Fruit fly (Drosophila melanogaster): ENCODE results near the gene Ilp3.
A peak's percentile ranks its signal among the peaks of the same experiment; 100 is the strongest.

Ilp3 gene

dm6 chr3L:9802020-9802419 lies at the start of gene Ilp3:
Gene Ilp3 (minus strand): TSS chr3L:9802120.
- no peak for TF ChIP-seq Clk (GFP tag; optimal IDR thresholded peaks at IDR 0.05)
- no peak for TF ChIP-seq tj (GFP tag; optimal IDR thresholded peaks at IDR 0.05)
- TF ChIP-seq Hr96 (GFP tag; optimal IDR thresholded peaks at IDR 0.05) = no peak
- TF ChIP-seq CG1620 (GFP tag; optimal IDR thresholded peaks at IDR 0.05) = no peak

dm6 chr3L:9851000-9851671 lies 49.2 kb upstream of the Ilp3 start:
- TF ChIP-seq Crg-1 (GFP tag; optimal IDR thresholded peaks at IDR 0.05) (no peak), ovo (GFP tag; optimal IDR thresholded peaks at IDR 0.05) (no peak), Clk (GFP tag; optimal IDR thresholded peaks at IDR 0.05) (no peak), pad (GFP tag; optimal IDR thresholded peaks at IDR 0.05) (no peak), Mnt (GFP tag; optimal IDR thresholded peaks at IDR 0.05) (no peak), CG12768 (GFP tag; optimal IDR thresholded peaks at IDR 0.05) (no peak), cnc (optimal IDR thresholded peaks at IDR 0.05) (no peak), CG7101 (tag; optimal IDR thresholded peaks at IDR 0.05) (no peak), CG5204 (GFP tag; optimal IDR thresholded peaks at IDR 0.05) (no peak)

dm6 chr3L:9850114-9850513 lies 48.2 kb upstream of the Ilp3 start:
- no peak for TF ChIP-seq CG33017 (tag; optimal IDR thresholded peaks at IDR 0.05)
- TF ChIP-seq cic (GFP tag; optimal IDR thresholded peaks at IDR 0.05) = no peak
- no peak for TF ChIP-seq CG7101 (tag; optimal IDR thresholded peaks at IDR 0.05)
- no peak for TF ChIP-seq pad (GFP tag; optimal IDR thresholded peaks at IDR 0.05)

dm6 chr3L:9848744-9849143 lies 46.8 kb upstream of the Ilp3 start:
- TF ChIP-seq CG14711 (tag; optimal IDR thresholded peaks at IDR 0.05) (no peak), tj (GFP tag; optimal IDR thresholded peaks at IDR 0.05) (peak; percentile 42)

- no peak for TF ChIP-seq CG5204 (GFP tag; optimal IDR thresholded peaks at IDR 0.05)
- no peak for TF ChIP-seq CG11617 (GFP tag; optimal IDR thresholded peaks at IDR 0.05)
- TF ChIP-seq Crg-1 (GFP tag; optimal IDR thresholded peaks at IDR 0.05) = no peak
- no peak for TF ChIP-seq CG12768 (GFP tag; optimal IDR thresholded peaks at IDR 0.05)
- TF ChIP-seq cic (GFP tag; optimal IDR thresholded peaks at IDR 0.05) = no peak
- no peak for TF ChIP-seq CG7045 (GFP tag; optimal IDR thresholded peaks at IDR 0.05)
- no peak for TF ChIP-seq bab1 (GFP tag; optimal IDR thresholded peaks at IDR 0.05)
- no peak for TF ChIP-seq CG1620 (GFP tag; optimal IDR thresholded peaks at IDR 0.05)
- peak; percentile 24 for TF ChIP-seq CG14711 (tag; optimal IDR thresholded peaks at IDR 0.05)
- TF ChIP-seq Clk (GFP tag; optimal IDR thresholded peaks at IDR 0.05) = no peak
- peak; percentile 87 for TF ChIP-seq tj (GFP tag; optimal IDR thresholded peaks at IDR 0.05)
- TF ChIP-seq pad (GFP tag; optimal IDR thresholded peaks at IDR 0.05) = no peak
- no peak for TF ChIP-seq CG33017 (tag; optimal IDR thresholded peaks at IDR 0.05)
- no peak for TF ChIP-seq Hr96 (GFP tag; optimal IDR thresholded peaks at IDR 0.05)
- TF ChIP-seq ovo (GFP tag; optimal IDR thresholded peaks at IDR 0.05) = no peak
- no peak for TF ChIP-seq CG7101 (tag; optimal IDR thresholded peaks at IDR 0.05)
- no peak for TF ChIP-seq cnc (optimal IDR thresholded peaks at IDR 0.05)
These were observed 45.6 kb upstream of the Ilp3 start for dm6 chr3L:9847420-9847977.

dm6 chr3L:9846577-9847342 lies 44.8 kb upstream of the Ilp3 start:
- TF ChIP-seq CG14711 (tag; optimal IDR thresholded peaks at IDR 0.05) (no peak), CG1620 (GFP tag; optimal IDR thresholded peaks at IDR 0.05) (no peak), tj (GFP tag; optimal IDR thresholded peaks at IDR 0.05) (no peak), cic (GFP tag; optimal IDR thresholded peaks at IDR 0.05) (peak; percentile 99), Mnt (GFP tag; optimal IDR thresholded peaks at IDR 0.05) (peak; percentile 36), kay (GFP tag; ENCODE audit: borderline replicate concordance) (no peak), CG7045 (GFP tag; optimal IDR thresholded peaks at IDR 0.05) (no peak), CG12768 (GFP tag; optimal IDR thresholded peaks at IDR 0.05) (no peak), pad (GFP tag; optimal IDR thresholded peaks at IDR 0.05) (no peak), cnc (optimal IDR thresholded peaks at IDR 0.05) (no peak), CG5204 (GFP tag; optimal IDR thresholded peaks at IDR 0.05) (no peak)

- no peak for TF ChIP-seq CG1620 (GFP tag; optimal IDR thresholded peaks at IDR 0.05)
- peak; percentile 84 for TF ChIP-seq cic (GFP tag; optimal IDR thresholded peaks at IDR 0.05)
These were observed 44.1 kb upstream of the Ilp3 start for dm6 chr3L:9845980-9846538.
